Fruit fly (Drosophila melanogaster) whole organism, embryonic: ENCODE results near the gene pyx.

ENCODE experiments used
- B-H1 ChIP-seq: fragments of 200-800 bp; sonication (Bioruptor generic); IDR thresholded peaks from 3 replicates; pipeline ENCODE4 v1.3.6; 2022; ENCODE audit warnings: missing biosample characterization, missing genetic modification characterization
- CG10321 ChIP-seq: fragments of 200-800 bp; sonication (Bioruptor generic); IDR thresholded peaks from 2 replicates; pipeline ENCODE4 v1.3.6; 2022; ENCODE audit warnings: missing biosample characterization, missing genetic modification characterization
- CG10431 ChIP-seq: fragments of 200-800 bp; sonication (Bioruptor generic); optimal IDR thresholded peaks from 3 replicates; lab custom pipeline; 2018; ENCODE audit warnings: missing biosample characterization, mild to moderate bottlenecking, missing genetic modification characterization
- CG11085 ChIP-seq: fragments of 200-800 bp; sonication (Bioruptor generic); IDR thresholded peaks from 2 replicates; pipeline ENCODE4 v1.3.6; 2022; ENCODE audit warnings: missing biosample characterization, missing genetic modification characterization
- CG11247 ChIP-seq: fragments of 200-800 bp; sonication (Bioruptor generic); IDR thresholded peaks from 2 replicates; pipeline ENCODE4 v1.3.6; 2022; ENCODE audit warnings: missing biosample characterization, missing genetic modification characterization
- CG13287 ChIP-seq: fragments of 200-800 bp; sonication (Bioruptor generic); IDR thresholded peaks from 2 replicates; pipeline ENCODE4 v1.3.6; 2022; ENCODE audit warnings: missing biosample characterization, missing genetic modification characterization; ENCODE audit not compliant: partially characterized antibody
- CG14014 ChIP-seq: fragments of 200-800 bp; sonication (Bioruptor generic); IDR thresholded peaks from 2 replicates; pipeline ENCODE4 v1.3.6; 2022; ENCODE audit warnings: missing biosample characterization, missing genetic modification characterization
- CG16779 ChIP-seq: fragments of 200-800 bp; sonication (Bioruptor generic); IDR thresholded peaks from 2 replicates; pipeline ENCODE4 v1.3.6; 2022; ENCODE audit warnings: missing biosample characterization, missing genetic modification characterization
- CG17359 ChIP-seq: fragments of 200-800 bp; sonication (Bioruptor generic); optimal IDR thresholded peaks from 3 replicates; lab custom pipeline; 2018; ENCODE audit warnings: missing biosample characterization, mild to moderate bottlenecking, missing genetic modification characterization, moderate library complexity
- CG18619 ChIP-seq: fragments of 200-800 bp; sonication (Bioruptor generic); optimal IDR thresholded peaks from 3 replicates; lab custom pipeline; 2017; ENCODE audit warnings: missing biosample characterization, mild to moderate bottlenecking, missing genetic modification characterization
- CG30431 ChIP-seq: fragments of 200-800 bp; sonication (Bioruptor generic); optimal IDR thresholded peaks from 2 replicates; lab custom pipeline; 2017; ENCODE audit warnings: missing biosample characterization, missing genetic modification characterization
- CG31224 ChIP-seq: fragments of 200-800 bp; sonication (Bioruptor generic); IDR thresholded peaks from 2 replicates; pipeline ENCODE4 v1.3.6; 2022; ENCODE audit warnings: missing biosample characterization, missing genetic modification characterization
- CG32772 ChIP-seq: fragments of 200-800 bp; sonication (Bioruptor generic); IDR thresholded peaks from 2 replicates; pipeline ENCODE4 v1.3.6; 2022; ENCODE audit warnings: missing biosample characterization, missing genetic modification characterization
- CG4820 ChIP-seq: fragments of 200-800 bp; sonication (Bioruptor generic); optimal IDR thresholded peaks from 3 replicates; lab custom pipeline; 2016; ENCODE audit warnings: missing biosample characterization, missing genetic modification characterization
- CG6765 ChIP-seq: fragments of 200-800 bp; sonication (Bioruptor generic); optimal IDR thresholded peaks from 3 replicates; lab custom pipeline; 2017; ENCODE audit warnings: missing biosample characterization, mild to moderate bottlenecking, missing genetic modification characterization
- CG8290 ChIP-seq, 3 experiments: fragments of 200-800 bp; sonication (Bioruptor generic); optimal IDR thresholded peaks; 2 replicates each; lab custom pipeline; 2016 to 2019; ENCODE audit warnings: missing biosample characterization in 3 of 3, missing genetic modification characterization in 3 of 3, mild to moderate bottlenecking in 2 of 3, moderate library complexity in 1 of 3
- CHES-1-like ChIP-seq: fragments of 200-800 bp; sonication (Bioruptor generic); optimal IDR thresholded peaks from 2 replicates; lab custom pipeline; 2016; ENCODE audit warnings: missing biosample characterization, missing genetic modification characterization
- CrebB ChIP-seq: fragments of 200-800 bp; sonication (Bioruptor generic); optimal IDR thresholded peaks from 3 replicates; lab custom pipeline; 2018; ENCODE audit warnings: missing biosample characterization, mild to moderate bottlenecking, missing genetic modification characterization
- D19A ChIP-seq: fragments of 200-800 bp; optimal IDR thresholded peaks from 3 replicates; lab custom pipeline; 2019; ENCODE audit warnings: missing biosample characterization, mild to moderate bottlenecking, missing genetic modification characterization, moderate library complexity
- Dad ChIP-seq: fragments of 200-800 bp; sonication (Bioruptor generic); optimal IDR thresholded peaks from 3 replicates; lab custom pipeline; 2016; ENCODE audit warnings: missing biosample characterization, missing genetic modification characterization
- Doc3 ChIP-seq: fragments of 200-800 bp; sonication (Bioruptor generic); IDR thresholded peaks from 3 replicates; pipeline ENCODE4 v1.3.6; 2022; ENCODE audit warnings: missing biosample characterization, missing genetic modification characterization; ENCODE audit not compliant: partially characterized antibody
- Drgx ChIP-seq: fragments of 200-800 bp; sonication (Bioruptor generic); IDR thresholded peaks from 2 replicates; pipeline ENCODE4 v1.3.6; 2022; ENCODE audit warnings: missing biosample characterization, missing genetic modification characterization
- HLHmδ ChIP-seq: fragments of 200-800 bp; sonication (Bioruptor generic); optimal IDR thresholded peaks from 2 replicates; lab custom pipeline; 2018; ENCODE audit warnings: missing biosample characterization, mild to moderate bottlenecking, missing genetic modification characterization, moderate library complexity
- Hand ChIP-seq: fragments of 200-800 bp; sonication (Bioruptor generic); optimal IDR thresholded peaks from 2 replicates; lab custom pipeline; 2017; ENCODE audit warnings: mild to moderate bottlenecking, missing biosample characterization, missing genetic modification reagents, missing genetic modification characterization
- Hmx ChIP-seq: fragments of 200-800 bp; sonication (Bioruptor generic); optimal IDR thresholded peaks from 2 replicates; lab custom pipeline; 2016; ENCODE audit warnings: missing biosample characterization, missing genetic modification characterization
- Hr51 ChIP-seq, 2 experiments: fragments of 200-800 bp; sonication (Bioruptor generic); optimal IDR thresholded peaks; 2 replicates in 1 of 2; 3 replicates in 1 of 2; lab custom pipeline; 2016 to 2018; ENCODE audit warnings: missing biosample characterization in 2 of 2, missing genetic modification characterization in 2 of 2, mild to moderate bottlenecking in 1 of 2, moderate library complexity in 1 of 2
- NK7.1 ChIP-seq: fragments of 200-800 bp; sonication (Bioruptor generic); optimal IDR thresholded peaks from 3 replicates; lab custom pipeline; 2016; ENCODE audit warnings: missing biosample characterization, missing genetic modification characterization
- Nf-YC ChIP-seq: fragments of 200-800 bp; optimal IDR thresholded peaks from 3 replicates; lab custom pipeline; 2019; ENCODE audit warnings: missing biosample characterization, mild to moderate bottlenecking, missing genetic modification characterization, moderate library complexity
- Side ChIP-seq: fragments of 200-800 bp; sonication (Bioruptor generic); optimal IDR thresholded peaks from 2 replicates; lab custom pipeline; 2016; ENCODE audit warnings: missing biosample characterization, missing genetic modification characterization
- TFAM ChIP-seq: fragments of 200-800 bp; sonication (Bioruptor generic); optimal IDR thresholded peaks from 2 replicates; lab custom pipeline; 2017; ENCODE audit warnings: missing biosample characterization, missing genetic modification characterization, inconsistent platforms
- ash1 ChIP-seq: fragments of 200-800 bp; sonication (Bioruptor generic); optimal IDR thresholded peaks from 2 replicates; lab custom pipeline; 2018; ENCODE audit warnings: missing biosample characterization, mild to moderate bottlenecking, missing genetic modification characterization
- az2 ChIP-seq: fragments of 200-800 bp; sonication (Bioruptor generic); optimal IDR thresholded peaks from 3 replicates; lab custom pipeline; 2016; ENCODE audit warnings: missing biosample characterization, missing genetic modification characterization
- chm ChIP-seq: fragments of 200-800 bp; sonication (Bioruptor generic); IDR thresholded peaks from 2 replicates; pipeline ENCODE4 v1.3.6; 2022; ENCODE audit warnings: missing biosample characterization, missing genetic modification characterization
- dysf ChIP-seq: fragments of 200-800 bp; sonication (Bioruptor generic); IDR thresholded peaks from 3 replicates; pipeline ENCODE4 v1.3.6; 2022; ENCODE audit warnings: missing biosample characterization, missing genetic modification characterization
- en ChIP-seq: fragments of 200-800 bp; sonication (Bioruptor generic); optimal IDR thresholded peaks from 2 replicates; lab custom pipeline; 2016; ENCODE audit warnings: missing biosample characterization, missing genetic modification characterization
- fd64A ChIP-seq: fragments of 200-800 bp; sonication (Bioruptor generic); optimal IDR thresholded peaks from 3 replicates; lab custom pipeline; 2018; ENCODE audit warnings: missing biosample characterization, mild to moderate bottlenecking, missing genetic modification characterization
- fu2 ChIP-seq: fragments of 200-800 bp; sonication (Bioruptor generic); optimal IDR thresholded peaks from 2 replicates; lab custom pipeline; 2016; ENCODE audit warnings: missing biosample characterization, missing genetic modification characterization
- grn ChIP-seq: fragments of 200-800 bp; sonication (Bioruptor generic); optimal IDR thresholded peaks from 3 replicates; lab custom pipeline; 2017; ENCODE audit warnings: missing biosample characterization, missing genetic modification characterization
- jumu ChIP-seq: fragments of 200-800 bp; sonication (Bioruptor generic); optimal IDR thresholded peaks from 3 replicates; lab custom pipeline; 2016; ENCODE audit warnings: missing biosample characterization, missing genetic modification characterization
- klu ChIP-seq: fragments of 200-800 bp; sonication (Bioruptor generic); IDR thresholded peaks from 2 replicates; pipeline ENCODE4 v1.3.6; 2022; ENCODE audit warnings: missing biosample characterization, missing genetic modification characterization
- lbe ChIP-seq: fragments of 200-800 bp; sonication (Bioruptor generic); optimal IDR thresholded peaks from 2 replicates; lab custom pipeline; 2016; ENCODE audit warnings: missing biosample characterization, mild to moderate bottlenecking, missing genetic modification characterization
- repo ChIP-seq: fragments of 200-800 bp; sonication (Bioruptor generic); optimal IDR thresholded peaks from 2 replicates; lab custom pipeline; 2016; ENCODE audit warnings: missing biosample characterization, missing genetic modification characterization
- rib ChIP-seq: fragments of 200-800 bp; sonication (Bioruptor generic); IDR thresholded peaks from 2 replicates; pipeline ENCODE4 v1.3.6; 2022; ENCODE audit warnings: missing biosample characterization, missing genetic modification characterization
- schlank ChIP-seq: fragments of 200-800 bp; sonication (Bioruptor generic); optimal IDR thresholded peaks from 2 replicates; lab custom pipeline; 2018; ENCODE audit warnings: missing biosample characterization, mild to moderate bottlenecking, missing genetic modification characterization
- scrt ChIP-seq: fragments of 200-800 bp; sonication (Bioruptor generic); optimal IDR thresholded peaks from 2 replicates; lab custom pipeline; 2018; ENCODE audit warnings: missing biosample characterization, mild to moderate bottlenecking, missing genetic modification characterization, moderate library complexity
- sna ChIP-seq: fragments of 200-800 bp; sonication (Bioruptor generic); IDR thresholded peaks from 2 replicates; pipeline ENCODE4 v1.3.6; 2022; ENCODE audit warnings: missing biosample characterization, missing genetic modification characterization; ENCODE audit not compliant: partially characterized antibody
- sob ChIP-seq: fragments of 200-800 bp; sonication (Bioruptor generic); IDR thresholded peaks from 2 replicates; pipeline ENCODE4 v1.3.6; 2022; ENCODE audit warnings: missing biosample characterization, missing genetic modification characterization
- tap ChIP-seq: fragments of 200-800 bp; optimal IDR thresholded peaks from 3 replicates; lab custom pipeline; 2019; ENCODE audit warnings: missing biosample characterization, mild to moderate bottlenecking, missing genetic modification characterization, moderate library complexity

The pyx gene

DNA sequence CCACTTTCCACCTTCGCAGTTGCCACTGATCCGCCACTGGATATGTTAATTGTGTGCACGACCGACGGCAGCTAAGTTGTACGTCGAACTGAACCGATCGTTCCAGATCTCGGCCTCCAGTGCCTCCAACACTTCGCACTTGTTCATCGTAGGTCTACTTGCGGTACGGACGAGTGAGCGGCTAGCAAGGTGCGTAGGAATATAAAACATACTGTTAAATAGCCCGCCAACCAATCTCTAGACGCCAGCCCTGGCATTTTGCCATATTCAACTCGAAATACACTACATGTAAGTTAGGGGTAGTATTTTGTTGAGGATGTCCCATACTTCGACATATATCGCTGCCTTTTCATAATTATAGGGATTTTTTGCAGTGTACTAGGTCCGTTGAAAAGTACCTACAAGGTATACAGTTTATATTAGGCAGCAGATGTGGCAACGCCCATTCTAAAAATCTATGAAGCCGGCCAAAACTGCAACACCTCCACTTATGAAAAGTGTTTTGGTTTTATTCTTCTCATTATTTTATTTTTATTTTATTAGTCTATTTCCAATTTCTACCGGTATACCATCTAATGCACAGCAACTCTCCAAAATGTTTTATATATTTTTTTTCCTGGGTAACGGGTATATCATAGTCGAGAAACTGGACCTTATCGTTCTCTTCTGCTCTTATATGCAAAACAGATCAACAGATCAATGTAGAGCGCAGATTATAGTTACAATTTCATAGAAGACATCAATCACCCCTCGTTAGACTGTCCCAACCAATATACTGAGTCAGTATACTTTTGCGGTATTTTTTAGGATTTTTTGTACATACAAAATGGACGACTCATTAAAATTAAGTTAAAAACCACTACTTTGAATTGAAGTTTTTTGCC, at the start of gene pyx, which contains the start of gene CG33229 (continued):
- TF ChIP-seq CG10321 (GFP tag; lab: Robert Waterston, UW) (peak; percentile 5; the same call in 1 of the 2 replicates), CrebB (tag; lab: Kevin White, UChicago) (peak; percentile 14), tap (peak; percentile 62), TFAM (GFP tag; lab: Kevin White, UChicago) (peak; percentile 31), sob (GFP tag; lab: Robert Waterston, UW) (peak; percentile 86), CG31224 (GFP tag; lab: Robert Waterston, UW) (peak; percentile 79), dysf (GFP tag; lab: Robert Waterston, UW) (peak; percentile 91), CG11085 (GFP tag; lab: Robert Waterston, UW) (peak; percentile 72), Doc3 (GFP tag; lab: Robert Waterston, UW) (no peak), CG14014 (peak; percentile 80), CG6765 (GFP tag; lab: Kevin White, UChicago) (peak; percentile 79), Nf-YC (peak; percentile 81), schlank (tag; lab: Kevin White, UChicago) (peak; percentile 73), CG4820 (GFP tag; lab: Kevin White, UChicago) (peak; percentile 81), sna (GFP tag; lab: Robert Waterston, UW) (peak; percentile 19; the same call in 1 of the 2 replicates), B-H1 (GFP tag; lab: Robert Waterston, UW) (peak; percentile 60; the same call in 2 of the 3 replicates), CG11247 (GFP tag; lab: Robert Waterston, UW) (peak; percentile 68), HLHmδ (no peak), lbe (GFP tag; lab: Kevin White, UChicago) (no peak), CG30431 (peak; percentile 70), klu (GFP tag; lab: Robert Waterston, UW) (peak; percentile 71; the same call in 1 of the 2 replicates), ash1 (no peak), CG17359 (tag; lab: Kevin White, UChicago) (peak; percentile 78), D19A (tag; lab: Kevin White, UChicago) (peak; percentile 76), fd64A (no peak), Side (GFP tag; lab: Kevin White, UChicago) (peak; percentile 57), rib (GFP tag; lab: Robert Waterston, UW) (no peak; the same call in 1 of the 2 replicates), CG8290 (GFP tag; optimal IDR thresholded peaks at IDR 0.05; lab: Kevin White, UChicago) (peak; percentile 76), CG8290 (tag; optimal IDR thresholded peaks at IDR 0.05; lab: Kevin White, UChicago) (peak in 1 of 2 experiments; percentile 90), Hand (GFP tag; lab: Kevin White, UChicago) (peak; percentile 63), jumu (GFP tag; lab: Kevin White, UChicago) (peak; percentile 70), CG10431 (GFP tag; lab: Kevin White, UChicago) (peak; percentile 78), Dad (peak; percentile 55), Drgx (GFP tag; lab: Robert Waterston, UW) (peak; percentile 77), Hr51 (GFP tag; optimal IDR thresholded peaks at IDR 0.05; lab: Kevin White, UChicago) (peak; percentile 71 to 84), grn (GFP tag; lab: Kevin White, UChicago) (peak; percentile 21), CG32772 (GFP tag; lab: Robert Waterston, UW) (peak; percentile 74; the same call in 1 of the 2 replicates), chm (GFP tag; lab: Robert Waterston, UW) (peak; percentile 37; the same call in 1 of the 2 replicates), CG13287 (peak; percentile 28; the same call in 1 of the 2 replicates), fu2 (GFP tag; lab: Kevin White, UChicago) (peak; percentile 89), CG16779 (GFP tag; lab: Robert Waterston, UW) (peak; percentile 85), CHES-1-like (GFP tag; lab: Kevin White, UChicago) (peak; percentile 85), az2 (peak; percentile 87), NK7.1 (GFP tag; lab: Kevin White, UChicago) (peak; percentile 45), Hmx (GFP tag; lab: Kevin White, UChicago) (peak; percentile 75), scrt (GFP tag; lab: Kevin White, UChicago) (peak; percentile 70), CG18619 (GFP tag; lab: Kevin White, UChicago) (peak; percentile 87), repo (GFP tag; lab: Kevin White, UChicago) (peak; percentile 57), en (GFP tag; lab: Kevin White, UChicago) (peak; percentile 36)
